Fruit fly (Drosophila melanogaster): Measurements from ENCODE around the gene CG8012.

Gene CG8012

DNA sequence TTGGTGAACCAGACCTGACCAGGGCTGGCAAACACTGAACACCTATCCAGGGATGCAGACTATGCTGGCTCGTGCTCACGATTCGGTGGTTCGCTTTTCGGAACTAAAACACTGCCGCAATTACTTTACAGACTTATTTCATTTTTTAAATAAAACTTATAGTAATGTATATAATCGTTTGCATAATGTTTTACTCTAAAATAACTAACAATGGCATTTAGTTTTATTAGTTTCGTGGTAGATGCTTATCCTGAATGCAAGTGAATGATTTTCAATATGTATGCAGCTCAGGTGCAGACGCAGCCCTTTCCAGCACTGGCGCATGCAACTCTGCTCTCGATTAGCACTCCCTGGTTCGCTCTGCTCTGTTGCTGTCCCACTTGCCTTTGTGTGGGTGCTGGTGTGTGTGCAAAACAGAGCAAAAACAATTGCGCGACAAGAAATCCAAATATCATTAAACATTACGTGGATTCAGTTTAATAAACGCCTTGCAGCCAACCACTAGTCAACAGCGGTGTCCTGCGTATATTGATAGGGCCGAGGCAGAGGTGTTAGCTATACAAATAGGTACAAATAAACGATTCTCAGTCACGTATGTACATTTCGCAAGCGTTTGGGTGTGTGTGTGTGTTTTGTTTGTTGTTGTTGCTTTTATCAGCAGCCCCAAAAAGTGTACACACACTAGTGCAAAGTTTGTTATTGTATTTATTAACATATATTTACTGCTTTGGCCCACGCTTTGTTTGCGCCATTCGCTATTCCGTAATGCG, 28.3 kb upstream of the CG8012 start, which contains the start of the genes ERR and Atg18a (continued):
- TF ChIP-seq crol (GFP tag; IDR thresholded peaks at IDR 0.05) (no peak), Dll (GFP tag; IDR thresholded peaks at IDR 0.05; ENCODE audit: partially characterized antibody) (peak; percentile 67), chn (GFP tag; optimal IDR thresholded peaks at IDR 0.05) (peak; percentile 87), CG9932 (GFP tag; IDR thresholded peaks at IDR 0.05) (peak; percentile 97), btn (GFP tag; optimal IDR thresholded peaks at IDR 0.05) (peak; percentile 46), CG14710 (tag; optimal IDR thresholded peaks at IDR 0.05) (peak; percentile 90), CG6689 (GFP tag; IDR thresholded peaks at IDR 0.05) (peak; percentile 86), hb (GFP tag; IDR thresholded peaks at IDR 0.05; ENCODE audit: partially characterized antibody) (0 out of 3 replicates have a peak, but pooled peaks have one; percentile 45), maf-S (GFP tag; optimal IDR thresholded peaks at IDR 0.05) (peak; percentile 79), CG9727 (GFP tag; optimal IDR thresholded peaks at IDR 0.05) (peak; percentile 84), CG12942 (GFP tag; optimal IDR thresholded peaks at IDR 0.05) (peak; percentile 81)

DNA sequence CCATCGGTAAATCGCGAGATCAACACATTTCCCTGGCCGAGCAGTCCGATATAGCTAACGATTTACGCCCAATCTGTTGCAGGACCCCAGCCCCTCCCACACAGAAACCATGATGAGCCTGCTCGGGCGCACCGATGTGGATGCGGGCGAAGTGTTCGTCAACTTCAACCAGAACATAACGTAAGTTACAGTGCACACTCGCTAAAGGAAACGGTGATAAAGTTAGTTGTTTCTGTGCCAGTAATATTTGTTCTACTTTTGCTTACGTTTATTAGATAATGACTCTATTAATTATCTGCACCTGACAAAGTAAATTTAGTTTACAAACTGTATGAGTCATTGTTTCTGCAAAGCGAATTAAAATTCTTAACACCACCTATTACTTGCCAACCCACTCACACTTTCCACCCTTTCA, 27.7 kb upstream of the CG8012 start:
- no peak for TF ChIP-seq Adf1 (GFP tag; IDR thresholded peaks at IDR 0.05)
- no peak for TF ChIP-seq hkb (optimal IDR thresholded peaks at IDR 0.05)
- TF ChIP-seq hkb (GFP tag; IDR thresholded peaks at IDR 0.05): peak; percentile 20; the same call in 1 of the 2 replicates
- 0 out of 3 replicates have a peak, but pooled peaks have one; percentile 32 for TF ChIP-seq Optix (GFP tag; IDR thresholded peaks at IDR 0.05)
- no peak for TF ChIP-seq stwl (tag; optimal IDR thresholded peaks at IDR 0.05)
- no peak for TF ChIP-seq CG5245 (GFP tag; optimal IDR thresholded peaks at IDR 0.05)
- TF ChIP-seq CG10654 (GFP tag; optimal IDR thresholded peaks at IDR 0.05): no peak
- TF ChIP-seq CG15269 (tag; optimal IDR thresholded peaks at IDR 0.05): no peak
- peak; percentile 46 for TF ChIP-seq Ets65A (GFP tag)
- TF ChIP-seq CG8765 (GFP tag; IDR thresholded peaks at IDR 0.05): no peak
- TF ChIP-seq jing (GFP tag; optimal IDR thresholded peaks at IDR 0.05): no peak
- TF ChIP-seq gsb (GFP tag; IDR thresholded peaks at IDR 0.05): no peak
- no peak for TF ChIP-seq CG4617 (GFP tag; optimal IDR thresholded peaks at IDR 0.05; ENCODE audit: borderline replicate concordance)
- TF ChIP-seq slou (GFP tag; optimal IDR thresholded peaks at IDR 0.05): no peak
- no peak for TF ChIP-seq Doc3 (GFP tag; IDR thresholded peaks at IDR 0.05; ENCODE audit: partially characterized antibody)
- no peak for TF ChIP-seq CG10274 (GFP tag; optimal IDR thresholded peaks at IDR 0.05)
- no peak for TF ChIP-seq ind (GFP tag; optimal IDR thresholded peaks at IDR 0.05)
- no peak for TF ChIP-seq ranshi (GFP tag; IDR thresholded peaks at IDR 0.05)
- no peak for TF ChIP-seq grn (GFP tag; optimal IDR thresholded peaks at IDR 0.05)
- TF ChIP-seq CG16815 (GFP tag; optimal IDR thresholded peaks at IDR 0.05): no peak
- no peak for TF ChIP-seq run (tag; optimal IDR thresholded peaks at IDR 0.05)
- no peak for TF ChIP-seq pfk (GFP tag; optimal IDR thresholded peaks at IDR 0.05)
- TF ChIP-seq ash1 (GFP tag; optimal IDR thresholded peaks at IDR 0.05): no peak
- TF ChIP-seq Mrtf (GFP tag; IDR thresholded peaks at IDR 0.05): no peak
- TF ChIP-seq Lim3 (GFP tag; IDR thresholded peaks at IDR 0.05): no peak
- no peak for TF ChIP-seq HHEX (GFP tag; optimal IDR thresholded peaks at IDR 0.05)
- peak; percentile 42; the same call in 1 of the 2 replicates for TF ChIP-seq CG32532 (GFP tag; IDR thresholded peaks at IDR 0.05)
- TF ChIP-seq Drgx (GFP tag; IDR thresholded peaks at IDR 0.05): 0 out of 2 replicates have a peak, but pooled peaks have one; percentile 13
- TF ChIP-seq jumu (GFP tag; optimal IDR thresholded peaks at IDR 0.05): no peak
- no peak for TF ChIP-seq dmrt99B (tag; optimal IDR thresholded peaks at IDR 0.05)
- no peak for TF ChIP-seq Hr3 (GFP tag; optimal IDR thresholded peaks at IDR 0.05)
- no peak for TF ChIP-seq Elba2 (GFP tag; optimal IDR thresholded peaks at IDR 0.05)
- TF ChIP-seq zf30C (GFP tag; optimal IDR thresholded peaks at IDR 0.05): no peak
- no peak for TF ChIP-seq z (GFP tag; IDR thresholded peaks at IDR 0.05)
- no peak for TF ChIP-seq CG6791 (GFP tag; IDR thresholded peaks at IDR 0.05; ENCODE audit: partially characterized antibody)
- TF ChIP-seq CG10979 (tag; optimal IDR thresholded peaks at IDR 0.05): no peak
- no peak for TF ChIP-seq tin (GFP tag; optimal IDR thresholded peaks at IDR 0.05)
- peak; percentile 79 for TF ChIP-seq Med (GFP tag)

All from whole organism, embryonic.